Worm (Caenorhabditis elegans) whole organism, early embryonic: ENCODE results near the gene tag-120.

Experiments used
- F13C5.2 ChIP-seq: sonication (generic microtip); optimal IDR thresholded peaks from 2 replicates; lab custom pipeline; 2017; ENCODE audit warnings: mild to moderate bottlenecking, missing genetic modification characterization, inconsistent platforms, missing compliant biosample characterization
- ama-1 ChIP-seq: fragments of 150-350 bp; optimal IDR thresholded peaks from 2 replicates; lab custom pipeline; 2014

- TF ChIP-seq F13C5.2 (tag; lab: Kevin White, UChicago) (no peak), ama-1 (no peak)
These were observed 48.1 kb downstream of the tag-120 start, which contains the start of gene pitr-4 for ce11 chrV:9661514-9661913.
